Fruit fly (Drosophila melanogaster): Measurements from ENCODE around the gene RhoL.

DNA sequence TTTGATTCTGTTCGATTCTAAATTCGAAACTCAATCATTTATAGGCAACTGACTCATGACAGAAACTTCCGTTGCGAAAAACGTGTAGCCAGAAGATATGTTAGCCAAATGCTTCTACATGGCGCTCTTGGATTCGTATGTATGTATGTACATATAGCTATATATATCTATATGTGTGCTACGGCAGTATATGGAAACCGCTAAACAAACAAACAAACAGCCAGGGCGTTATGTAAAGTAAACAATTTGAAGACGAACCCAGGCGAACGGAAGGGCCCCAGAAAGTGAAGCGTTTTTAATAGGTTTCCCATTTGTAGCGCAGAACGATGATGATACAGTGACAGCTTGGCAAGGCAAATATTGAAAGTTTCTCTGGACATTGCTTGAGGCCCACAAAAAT, 27.5 kb upstream of the RhoL start:
- TF ChIP-seq CG12104 (GFP tag; optimal IDR thresholded peaks at IDR 0.05) (no peak), CG9817 (tag; optimal IDR thresholded peaks at IDR 0.05) (no peak), CG17802 (tag; optimal IDR thresholded peaks at IDR 0.05) (no peak), Abd-B (GFP tag; optimal IDR thresholded peaks at IDR 0.05) (no peak), sim (GFP tag; IDR thresholded peaks at IDR 0.05) (no peak), sens (GFP tag) (peak; percentile 37), Six4 (GFP tag; optimal IDR thresholded peaks at IDR 0.05) (no peak), fd64A (GFP tag; optimal IDR thresholded peaks at IDR 0.05) (peak; percentile 36), Hr3 (GFP tag; optimal IDR thresholded peaks at IDR 0.05) (no peak), B-H2 (GFP tag; optimal IDR thresholded peaks at IDR 0.05) (no peak)
